Worm (Caenorhabditis elegans) whole organism, L2 larva: ENCODE measurements around the gene clec-133.
"Not testable (repeated sequence)": the region's sequence is repeated elsewhere in the genome, so short reads cannot be mapped to it uniquely, and the experiment has no call there.

Experiments used
- ZK546.5 ChIP-seq: sonication (generic microtip); optimal IDR thresholded peaks from 2 replicates; lab custom pipeline; 2017; ENCODE audit warnings: missing biosample characterization, missing genetic modification characterization
- elt-1 ChIP-seq: fragments of 150-350 bp; optimal IDR thresholded peaks from 2 replicates; lab custom pipeline; 2014; ENCODE audit warnings: missing biosample characterization, missing genetic modification characterization
- elt-3 ChIP-seq: sonication (generic microtip); optimal IDR thresholded peaks from 2 replicates; lab custom pipeline; 2017; ENCODE audit warnings: missing biosample characterization, missing genetic modification characterization
- mdl-1 ChIP-seq, 2 experiments: fragments of 150-350 bp in 1 of 2; sonication (generic microtip) in 1 of 2; optimal IDR thresholded peaks; 2 replicates each; lab custom pipeline; 2017; ENCODE audit warnings: missing biosample characterization in 2 of 2, missing genetic modification characterization in 2 of 2
- nhr-11 ChIP-seq: fragments of 150-350 bp; optimal IDR thresholded peaks from 2 replicates; lab custom pipeline; 2014; ENCODE audit warnings: missing biosample characterization, missing genetic modification characterization
- snpc-4 ChIP-seq: fragments of 150-350 bp; optimal IDR thresholded peaks from 2 replicates; lab custom pipeline; 2014; ENCODE audit warnings: missing biosample characterization, missing genetic modification characterization

DNA sequence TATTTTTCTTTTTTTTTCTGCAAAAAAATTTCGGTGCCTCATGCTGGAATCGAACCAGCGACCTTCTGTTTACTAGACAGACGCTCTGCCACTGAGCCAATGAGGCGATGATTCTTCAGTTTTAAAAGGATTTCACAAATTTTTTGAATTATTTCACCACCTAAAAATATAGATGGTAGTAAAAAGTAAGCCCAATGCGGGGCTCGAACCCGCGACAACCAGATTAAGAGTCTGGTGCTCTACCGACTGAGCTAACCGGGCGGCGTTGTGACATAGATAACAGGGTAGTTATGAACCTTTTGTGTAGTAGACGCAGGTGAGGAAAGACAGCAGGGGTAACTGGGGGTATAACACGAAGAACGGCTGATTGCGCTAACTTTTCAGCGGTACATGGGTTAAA, 10.6 kb upstream of the clec-133 start:
- not testable (repeated sequence) for TF ChIP-seq ZK546.5 (tag; lab: Kevin White, UChicago); mdl-1 (tag; optimal IDR thresholded peaks at IDR 0.05; lab: Kevin White, UChicago); nhr-11 (tag; lab: Kevin White, UChicago); snpc-4 (tag; lab: Kevin White, UChicago); elt-1 (tag; lab: Kevin White, UChicago); elt-3 (tag; lab: Kevin White, UChicago)
